Fruit fly (Drosophila melanogaster) whole organism, embryonic: ENCODE measurements around the gene Muc68D.

Experiments
- Aef1 ChIP-seq: fragments of 200-800 bp; sonication (Bioruptor generic); IDR thresholded peaks from 3 replicates; pipeline ENCODE4 v1.3.6; 2022; ENCODE audit warnings: missing biosample characterization, missing genetic modification characterization
- CG17359 ChIP-seq: fragments of 200-800 bp; sonication (Bioruptor generic); optimal IDR thresholded peaks from 3 replicates; lab custom pipeline; 2018; ENCODE audit warnings: missing biosample characterization, mild to moderate bottlenecking, missing genetic modification characterization, moderate library complexity
- CG17912 ChIP-seq: fragments of 200-800 bp; sonication (Bioruptor generic); optimal IDR thresholded peaks from 2 replicates; lab custom pipeline; 2018; ENCODE audit warnings: missing biosample characterization, mild to moderate bottlenecking, missing genetic modification characterization
- CG4854 ChIP-seq: fragments of 200-800 bp; sonication (Bioruptor generic); optimal IDR thresholded peaks from 2 replicates; lab custom pipeline; 2016; ENCODE audit warnings: missing biosample characterization, missing genetic modification characterization, inconsistent platforms
- Sry-β ChIP-seq: fragments of 200-800 bp; sonication (Bioruptor generic); optimal IDR thresholded peaks from 2 replicates; lab custom pipeline; 2018; ENCODE audit warnings: missing biosample characterization, mild to moderate bottlenecking, missing genetic modification characterization, moderate library complexity
- gsb-n ChIP-seq: fragments of 200-800 bp; sonication (Bioruptor generic); optimal IDR thresholded peaks from 3 replicates; lab custom pipeline; 2018; ENCODE audit warnings: missing biosample characterization, mild to moderate bottlenecking, missing genetic modification characterization
- knrl ChIP-seq: fragments of 200-800 bp; sonication (Bioruptor generic); IDR thresholded peaks from 3 replicates; pipeline ENCODE4 v1.3.6; 2022; ENCODE audit warnings: missing biosample characterization, missing genetic modification characterization; ENCODE audit not compliant: partially characterized antibody
- ttk ChIP-seq: fragments of 200-800 bp; sonication (Bioruptor generic); IDR thresholded peaks from 2 replicates; pipeline ENCODE4 v2.1.2; 2022; ENCODE audit warnings: missing biosample characterization, missing genetic modification characterization
- z ChIP-seq: fragments of 200-800 bp; sonication (Bioruptor generic); IDR thresholded peaks from 3 replicates; pipeline ENCODE4 v1.3.6; 2022; ENCODE audit warnings: missing biosample characterization, missing genetic modification characterization

DNA sequence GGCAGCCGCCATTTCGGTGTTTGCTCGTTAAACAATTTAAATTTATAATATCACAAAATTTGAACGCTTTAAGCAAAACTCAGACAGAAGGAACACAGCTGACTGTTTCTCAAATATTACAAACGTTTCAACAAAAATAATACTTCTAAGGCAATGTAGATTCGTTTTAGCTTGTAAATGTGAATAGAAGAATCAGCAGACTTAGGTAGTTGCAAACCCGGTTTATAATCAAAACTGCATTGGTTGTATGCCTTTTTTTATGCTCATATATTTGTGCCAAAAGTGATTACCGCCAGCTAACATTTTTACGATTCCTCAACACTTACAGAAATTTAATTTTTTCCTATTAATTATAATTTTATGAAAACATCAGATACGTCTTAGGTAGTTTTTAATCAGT lies 2.4 kb upstream of the Muc68D start, which contains the start of gene Tim13:
- no peak for TF ChIP-seq Sry-β
- TF ChIP-seq CG17912 (GFP tag; lab: Kevin White, UChicago), result no peak
- no peak for TF ChIP-seq gsb-n
- TF ChIP-seq ttk (GFP tag; lab: Robert Waterston, UW), result no peak
- no peak for TF ChIP-seq CG17359 (tag; lab: Kevin White, UChicago)
- TF ChIP-seq z, result no peak
- no peak for TF ChIP-seq Aef1
- no peak for TF ChIP-seq knrl (GFP tag; lab: Robert Waterston, UW)
- no peak for TF ChIP-seq CG4854 (GFP tag; lab: Kevin White, UChicago)
